Worm (Caenorhabditis elegans) whole organism, dauer: ENCODE measurements around the gene Y45G12B.3.

Source experiments
- unc-62 ChIP-seq: sonication (generic microtip); optimal IDR thresholded peaks from 2 replicates; lab custom pipeline; 2017; ENCODE audit warnings: missing biosample characterization, missing genetic modification reagents, missing genetic modification characterization

Y45G12B.3 gene

ce11 chrV:2664525-2665053, 31.5 kb downstream of the Y45G12B.3 start, which contains the start of gene ndx-2:
ndx-2 (minus strand) TSS chrV:2665003.
- no peak for TF ChIP-seq unc-62 (GFP tag; lab: Kevin White, UChicago)

- no peak for TF ChIP-seq unc-62 (GFP tag; lab: Kevin White, UChicago)
Observed at ce11 chrV:2660457-2660856, 35.6 kb downstream of the Y45G12B.3 start.

- TF ChIP-seq unc-62 (GFP tag; lab: Kevin White, UChicago) = no peak
Observed at ce11 chrV:2657682-2658081, 38.4 kb downstream of the Y45G12B.3 start.

ce11 chrV:2656159-2656558, 39.9 kb downstream of the Y45G12B.3 start:
- no peak for TF ChIP-seq unc-62 (GFP tag; lab: Kevin White, UChicago)

- TF ChIP-seq unc-62 (GFP tag; lab: Kevin White, UChicago) = no peak
Observed at ce11 chrV:2652557-2653133, 43.4 kb downstream of the Y45G12B.3 start, which contains the start of the genes W02H5.8 and angl-1. W02H5.8 (minus strand) TSS chrV:2652657. angl-1 (plus strand) TSS chrV:2653083.

- no peak for TF ChIP-seq unc-62 (GFP tag; lab: Kevin White, UChicago)
Observed at ce11 chrV:2650980-2651379, 45.1 kb downstream of the Y45G12B.3 start.

ce11 chrV:2647222-2647796, 48.7 kb downstream of the Y45G12B.3 start:
- no peak for TF ChIP-seq unc-62 (GFP tag; lab: Kevin White, UChicago)

- no peak for TF ChIP-seq unc-62 (GFP tag; lab: Kevin White, UChicago)
Observed at ce11 chrV:2646067-2646466, 50.0 kb downstream of the Y45G12B.3 start.

- TF ChIP-seq unc-62 (GFP tag; lab: Kevin White, UChicago) = no peak
Observed at ce11 chrV:2639506-2639905, 56.5 kb downstream of the Y45G12B.3 start.

- no peak for TF ChIP-seq unc-62 (GFP tag; lab: Kevin White, UChicago)
Observed at ce11 chrV:2639035-2639434, 57.0 kb downstream of the Y45G12B.3 start, which contains the start of gene W02H5.2. W02H5.2 (plus strand) TSS chrV:2639335.

ce11 chrV:2638545-2638944, 57.5 kb downstream of the Y45G12B.3 start, which contains the start of gene W02H5.19:
W02H5.19 (plus strand) TSS chrV:2638890.
- no peak for TF ChIP-seq unc-62 (GFP tag; lab: Kevin White, UChicago)
